Worm (Caenorhabditis elegans): Measurements from ENCODE around the gene npr-7.

The npr-7 gene

ce11 chrX:9336227-9336626 is 17.2 kb upstream of the npr-7 start:
- TF ChIP-seq tbx-11 (GFP tag; IDR thresholded peaks at IDR 0.05) (no peak), hmg-4 (GFP tag; optimal IDR thresholded peaks at IDR 0.05) (no peak), B0310.2 (tag; optimal IDR thresholded peaks at IDR 0.05) (no peak), ama-1 (optimal IDR thresholded peaks at IDR 0.05) (no peak), hmbx-1 (tag; optimal IDR thresholded peaks at IDR 0.05) (no peak), flt-1 (GFP tag; IDR thresholded peaks at IDR 0.05) (no peak), tbx-37 (GFP tag; conservative IDR thresholded peaks at IDR 0.05) (no peak)

- TF ChIP-seq pes-1 (GFP tag; IDR thresholded peaks at IDR 0.05) (no peak), ceh-36 (tag; optimal IDR thresholded peaks at IDR 0.05) (no peak), hnd-1 (tag; optimal IDR thresholded peaks at IDR 0.05) (no peak), aly-1 (tag; optimal IDR thresholded peaks at IDR 0.05) (no peak), F13C5.2 (tag; optimal IDR thresholded peaks at IDR 0.05) (no peak), tra-4 (tag; optimal IDR thresholded peaks at IDR 0.05) (no peak), ets-7 (tag; optimal IDR thresholded peaks at IDR 0.05) (no peak), flt-1 (GFP tag; IDR thresholded peaks at IDR 0.05) (no peak), ceh-13 (GFP tag; optimal IDR thresholded peaks at IDR 0.05) (no peak), ama-1 (optimal IDR thresholded peaks at IDR 0.05) (no peak), tbx-11 (GFP tag; IDR thresholded peaks at IDR 0.05) (no peak), scrt-1 (GFP tag; IDR thresholded peaks at IDR 0.05) (no peak), tbx-37 (GFP tag; conservative IDR thresholded peaks at IDR 0.05) (no peak), sea-1 (GFP tag; conservative IDR thresholded peaks at IDR 0.05) (no peak)
Observed at ce11 chrX:9330721-9331212, 11.8 kb upstream of the npr-7 start, which contains the start of gene T20B5.2. T20B5.2 (plus strand) TSS chrX:9331162.

- TF ChIP-seq ceh-36 (tag; optimal IDR thresholded peaks at IDR 0.05) (no peak), sea-1 (GFP tag; conservative IDR thresholded peaks at IDR 0.05) (no peak), ama-1 (optimal IDR thresholded peaks at IDR 0.05) (no peak), B0310.2 (tag; optimal IDR thresholded peaks at IDR 0.05) (no peak), tbx-11 (GFP tag; IDR thresholded peaks at IDR 0.05) (no peak), hmbx-1 (tag; optimal IDR thresholded peaks at IDR 0.05) (no peak), aly-1 (tag; optimal IDR thresholded peaks at IDR 0.05) (no peak), hnd-1 (tag; optimal IDR thresholded peaks at IDR 0.05) (no peak), F13C5.2 (tag; optimal IDR thresholded peaks at IDR 0.05) (no peak), hmg-4 (GFP tag; optimal IDR thresholded peaks at IDR 0.05) (no peak), flt-1 (GFP tag; IDR thresholded peaks at IDR 0.05) (no peak), scrt-1 (GFP tag; IDR thresholded peaks at IDR 0.05) (no peak), ceh-13 (GFP tag; optimal IDR thresholded peaks at IDR 0.05) (no peak), tbx-37 (GFP tag; conservative IDR thresholded peaks at IDR 0.05) (no peak), ets-7 (tag; optimal IDR thresholded peaks at IDR 0.05) (no peak), pes-1 (GFP tag; IDR thresholded peaks at IDR 0.05) (no peak), tra-4 (tag; optimal IDR thresholded peaks at IDR 0.05) (no peak)
Observed at ce11 chrX:9324962-9325361, 6.0 kb upstream of the npr-7 start.

DNA sequence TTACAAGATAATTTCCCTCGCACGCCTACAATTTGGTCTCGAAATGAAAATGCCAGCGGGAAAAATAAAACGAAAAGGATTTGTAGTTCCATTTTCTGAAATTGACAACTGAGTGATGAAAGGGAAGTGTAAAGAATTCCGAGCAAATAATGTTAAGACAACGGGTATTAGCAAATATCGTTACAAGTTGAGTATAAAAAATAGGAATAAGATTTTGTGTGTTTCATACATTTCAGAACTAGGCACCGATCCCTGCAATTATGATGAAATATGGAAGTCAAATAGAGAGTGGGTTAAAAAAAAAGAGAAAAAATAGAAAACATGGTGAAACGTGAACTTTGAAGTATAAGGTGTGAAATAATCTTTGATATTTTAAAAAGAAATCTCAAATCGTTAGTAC is 4.6 kb downstream of the npr-7 start, which contains the start of gene ttr-38:
Gene ttr-38, minus strand, starts transcription at position 101 of the 400 bp plus-strand sequence.
- TF ChIP-seq sea-1 (GFP tag; conservative IDR thresholded peaks at IDR 0.05) (no peak), hmg-4 (GFP tag; optimal IDR thresholded peaks at IDR 0.05) (no peak), tbx-37 (GFP tag; conservative IDR thresholded peaks at IDR 0.05) (no peak), ceh-36 (tag; optimal IDR thresholded peaks at IDR 0.05) (no peak), aly-1 (tag; optimal IDR thresholded peaks at IDR 0.05) (no peak), tra-4 (tag; optimal IDR thresholded peaks at IDR 0.05) (no peak), ceh-13 (GFP tag; optimal IDR thresholded peaks at IDR 0.05) (no peak), ama-1 (optimal IDR thresholded peaks at IDR 0.05) (no peak), hmbx-1 (tag; optimal IDR thresholded peaks at IDR 0.05) (no peak), B0310.2 (tag; optimal IDR thresholded peaks at IDR 0.05) (no peak), flt-1 (GFP tag; IDR thresholded peaks at IDR 0.05) (no peak), F13C5.2 (tag; optimal IDR thresholded peaks at IDR 0.05) (no peak), pes-1 (GFP tag; IDR thresholded peaks at IDR 0.05) (no peak), hnd-1 (tag; optimal IDR thresholded peaks at IDR 0.05) (no peak), scrt-1 (GFP tag; IDR thresholded peaks at IDR 0.05) (no peak), tbx-11 (GFP tag; IDR thresholded peaks at IDR 0.05) (no peak), ets-7 (tag; optimal IDR thresholded peaks at IDR 0.05) (no peak)

DNA sequence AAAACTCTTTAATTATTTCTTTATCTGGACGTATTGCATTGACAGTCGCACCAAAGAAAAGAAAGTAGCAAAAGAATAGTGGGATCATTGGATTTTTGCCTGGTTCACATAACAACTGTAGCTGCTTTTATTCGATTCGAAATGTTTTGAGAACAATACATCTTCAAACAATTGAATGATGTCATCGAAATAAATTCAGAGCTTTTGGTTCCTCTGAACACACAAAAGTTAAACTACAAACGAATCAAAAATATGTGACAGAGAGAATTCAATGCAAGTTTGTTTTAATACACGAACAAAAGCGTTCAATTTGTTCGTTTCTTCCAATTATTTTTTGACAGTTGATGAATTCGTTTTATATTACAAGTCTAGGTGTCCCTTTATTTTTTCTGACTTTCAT is 7.8 kb downstream of the npr-7 start, which contains the start of gene H29C22.1:
Gene H29C22.1, minus strand, starts transcription at position 101 of the 400 bp plus-strand sequence.
- TF ChIP-seq F13C5.2 (tag; optimal IDR thresholded peaks at IDR 0.05) (no peak), ceh-36 (tag; optimal IDR thresholded peaks at IDR 0.05) (no peak), ceh-13 (GFP tag; optimal IDR thresholded peaks at IDR 0.05) (no peak), aly-1 (tag; optimal IDR thresholded peaks at IDR 0.05) (no peak), hmbx-1 (tag; optimal IDR thresholded peaks at IDR 0.05) (no peak), tbx-37 (GFP tag; conservative IDR thresholded peaks at IDR 0.05) (no peak), hnd-1 (tag; optimal IDR thresholded peaks at IDR 0.05) (no peak)

ce11 chrX:9303422-9303821 is 15.6 kb downstream of the npr-7 start, which contains the start of gene tmc-2:
tmc-2 (plus strand) TSS chrX:9303722.
- TF ChIP-seq ceh-13 (GFP tag; optimal IDR thresholded peaks at IDR 0.05), result no peak

DNA sequence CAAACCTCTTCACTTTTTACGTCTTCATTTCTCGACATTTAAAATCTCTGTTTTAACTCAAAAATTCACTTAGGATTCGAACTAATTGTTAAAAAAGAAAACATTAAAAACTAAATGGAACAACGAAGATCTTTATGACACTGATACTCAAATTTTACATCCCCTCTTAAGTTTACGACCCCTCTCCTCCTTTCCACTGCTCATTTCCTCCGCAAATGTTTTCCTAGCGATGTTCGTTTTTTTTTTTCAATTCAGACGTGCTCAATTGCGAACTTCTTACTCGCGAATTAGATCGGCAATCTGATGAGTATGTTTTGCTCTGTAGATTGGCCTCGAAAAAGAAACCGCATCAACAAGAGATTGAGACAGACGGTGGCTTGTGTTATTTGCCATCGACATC is 16.2 kb downstream of the npr-7 start:
- TF ChIP-seq sea-1 (GFP tag; conservative IDR thresholded peaks at IDR 0.05) (no peak), ceh-36 (tag; optimal IDR thresholded peaks at IDR 0.05) (no peak), hmbx-1 (tag; optimal IDR thresholded peaks at IDR 0.05) (no peak), flt-1 (GFP tag; IDR thresholded peaks at IDR 0.05) (no peak), pes-1 (GFP tag; IDR thresholded peaks at IDR 0.05) (no peak), ets-7 (tag; optimal IDR thresholded peaks at IDR 0.05) (no peak), tbx-11 (GFP tag; IDR thresholded peaks at IDR 0.05) (no peak), aly-1 (tag; optimal IDR thresholded peaks at IDR 0.05) (no peak)

- TF ChIP-seq scrt-1 (GFP tag; IDR thresholded peaks at IDR 0.05), result no peak
- TF ChIP-seq hmg-4 (GFP tag; optimal IDR thresholded peaks at IDR 0.05), result peak; percentile 5
- TF ChIP-seq tra-4 (tag; optimal IDR thresholded peaks at IDR 0.05), result no peak
Observed at ce11 chrX:9300379-9300778, 18.6 kb downstream of the npr-7 start.

Measured in whole organism, early embryonic.